Worm (Caenorhabditis elegans): ENCODE measurements around the gene sdz-38.

ce11 chrII:9931476-9931875, 50.2 kb downstream of the sdz-38 start, which contains the start of gene pho-11:
- TF ChIP-seq T22C8.4 (GFP tag; IDR thresholded peaks at IDR 0.05), result no peak
- TF ChIP-seq ztf-29 (GFP tag; IDR thresholded peaks at IDR 0.05), result no peak
- no peak for TF ChIP-seq klf-2 (GFP tag; conservative IDR thresholded peaks at IDR 0.05)
- no peak for TF ChIP-seq cog-1 (tag; optimal IDR thresholded peaks at IDR 0.05)
- TF ChIP-seq med-1 (GFP tag; optimal IDR thresholded peaks at IDR 0.05; ENCODE audit: insufficient read depth), result no peak
- no peak for TF ChIP-seq flt-1 (GFP tag; IDR thresholded peaks at IDR 0.05)
- TF ChIP-seq ztf-23 (GFP tag; IDR thresholded peaks at IDR 0.05), result no peak
- TF ChIP-seq ref-1 (GFP tag; conservative IDR thresholded peaks at IDR 0.05), result no peak
- no peak for TF ChIP-seq tab-1 (GFP tag; IDR thresholded peaks at IDR 0.05)
